Fruit fly (Drosophila melanogaster) ovary, adult (tissue): ENCODE data around the gene CG12065.
A peak's percentile ranks its signal among the peaks of the same experiment; 100 is the strongest.

Experiments used
- CG17801 ChIP-seq: fragments of 200-800 bp; optimal IDR thresholded peaks from 2 replicates; lab custom pipeline; 2019; ENCODE audit warnings: missing biosample characterization, mild to moderate bottlenecking, missing genetic modification characterization, moderate library complexity; ENCODE audit not compliant: partially characterized antibody

The CG12065 gene

dm6 chrX:8561404-8562397 is 12.4 kb upstream of the CG12065 start:
- no peak for TF ChIP-seq CG17801 (GFP tag; lab: Kevin White, UChicago)

dm6 chrX:8569038-8569437 is 5.1 kb upstream of the CG12065 start:
- no peak for TF ChIP-seq CG17801 (GFP tag; lab: Kevin White, UChicago)

- TF ChIP-seq CG17801 (GFP tag; lab: Kevin White, UChicago) = no peak
Observed at dm6 chrX:8569639-8570038, 4.5 kb upstream of the CG12065 start.

- TF ChIP-seq CG17801 (GFP tag; lab: Kevin White, UChicago) = no peak
Observed at dm6 chrX:8570848-8571247, 3.3 kb upstream of the CG12065 start, which contains the start of gene CG12111. TSS of gene CG12111 (minus strand) at chrX:8570948.

dm6 chrX:8571936-8572335 is 2.2 kb upstream of the CG12065 start:
- TF ChIP-seq CG17801 (GFP tag; lab: Kevin White, UChicago) = no peak

dm6 chrX:8572939-8573594 is 1.0 kb upstream of the CG12065 start, which contains the start of gene spirit:
TSS of gene spirit (minus strand) at chrX:8573593.
- no peak for TF ChIP-seq CG17801 (GFP tag; lab: Kevin White, UChicago)

dm6 chrX:8574672-8575350 is 705 bp downstream of the CG12065 start:
- peak; percentile 78 for TF ChIP-seq CG17801 (GFP tag; lab: Kevin White, UChicago)

- TF ChIP-seq CG17801 (GFP tag; lab: Kevin White, UChicago) = no peak
Observed at dm6 chrX:8576675-8577074, 2.6 kb downstream of the CG12065 start.

dm6 chrX:8579097-8579496 is 5.0 kb downstream of the CG12065 start:
- TF ChIP-seq CG17801 (GFP tag; lab: Kevin White, UChicago) = no peak

dm6 chrX:8579875-8580274 is 5.8 kb downstream of the CG12065 start:
- TF ChIP-seq CG17801 (GFP tag; lab: Kevin White, UChicago) = no peak

dm6 chrX:8580794-8581193 is 6.7 kb downstream of the CG12065 start:
- no peak for TF ChIP-seq CG17801 (GFP tag; lab: Kevin White, UChicago)

- TF ChIP-seq CG17801 (GFP tag; lab: Kevin White, UChicago) = no peak
Observed at dm6 chrX:8583159-8583558, 9.1 kb downstream of the CG12065 start.

- peak; percentile 19 for TF ChIP-seq CG17801 (GFP tag; lab: Kevin White, UChicago)
Observed at dm6 chrX:8588607-8589171, 14.6 kb downstream of the CG12065 start, which contains the start of gene CG12081. TSS of gene CG12081 (plus strand) at chrX:8588811.

- TF ChIP-seq CG17801 (GFP tag; lab: Kevin White, UChicago) = peak; percentile 13
Observed at dm6 chrX:8591685-8592127, 17.6 kb downstream of the CG12065 start, which contains the start of the genes CG12659 and Crag. TSS of gene CG12659 (minus strand) at chrX:8591729. TSS of gene Crag (plus strand) at chrX:8592031.
